Worm (Caenorhabditis elegans) whole organism, early embryonic: ENCODE measurements around the gene dhhc-4.

ENCODE experiments used
- B0310.2 ChIP-seq: sonication (generic microtip); optimal IDR thresholded peaks from 2 replicates; lab custom pipeline; 2016; ENCODE audit warnings: mild to moderate bottlenecking, missing genetic modification characterization, missing compliant biosample characterization
- ama-1 ChIP-seq: fragments of 150-350 bp; optimal IDR thresholded peaks from 2 replicates; lab custom pipeline; 2014
- ceh-13 ChIP-seq: fragments of 200-800 bp; sonication (Bioruptor generic); optimal IDR thresholded peaks from 2 replicates; lab custom pipeline; 2018; ENCODE audit warnings: mild to moderate bottlenecking, missing genetic modification characterization, missing compliant biosample characterization
- ets-7 ChIP-seq: sonication (generic microtip); optimal IDR thresholded peaks from 2 replicates; lab custom pipeline; 2016; ENCODE audit warnings: missing genotype, missing genetic modification characterization, missing compliant biosample characterization
- flt-1 ChIP-seq: fragments of 200-800 bp; sonication (Bioruptor generic); IDR thresholded peaks from 2 replicates; pipeline ENCODE4 v1.3.6; 2022; ENCODE audit warnings: missing genetic modification characterization, missing compliant biosample characterization
- hmg-4 ChIP-seq: fragments of 200-800 bp; sonication (Bioruptor generic); optimal IDR thresholded peaks from 2 replicates; lab custom pipeline; 2018; ENCODE audit warnings: mild to moderate bottlenecking, missing genetic modification characterization, missing compliant biosample characterization
- hnd-1 ChIP-seq: sonication (generic microtip); optimal IDR thresholded peaks from 2 replicates; lab custom pipeline; 2016; ENCODE audit warnings: missing genetic modification characterization, missing compliant biosample characterization
- scrt-1 ChIP-seq: fragments of 200-800 bp; sonication (Bioruptor generic); IDR thresholded peaks from 2 replicates; pipeline ENCODE4 v1.3.6; 2022; ENCODE audit warnings: missing genetic modification characterization, missing compliant biosample characterization
- tbx-11 ChIP-seq: fragments of 200-800 bp; sonication (Bioruptor generic); IDR thresholded peaks from 2 replicates; pipeline ENCODE4 v1.3.6; 2022; ENCODE audit warnings: missing genetic modification characterization, missing compliant biosample characterization

DNA sequence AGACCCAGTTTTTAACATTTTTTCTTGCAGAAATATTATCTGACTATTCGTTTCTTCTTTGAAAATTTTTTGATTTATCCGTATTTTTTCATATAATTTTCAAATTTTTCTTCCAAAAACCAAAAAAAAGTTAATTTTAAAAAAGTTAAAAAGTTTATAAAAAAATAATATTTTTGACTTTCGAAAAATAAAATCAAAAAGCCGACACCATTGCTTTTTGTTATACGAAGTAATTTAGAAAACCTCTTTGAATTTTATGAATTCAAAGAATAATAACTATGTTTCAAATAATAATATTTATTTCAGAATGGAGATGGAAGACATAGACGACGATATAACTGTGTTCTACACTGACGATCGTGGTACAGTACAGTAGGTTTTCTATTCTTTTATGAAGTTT is 32.7 kb downstream of the dhhc-4 start, which contains the start of gene K11H3.8:
- TF ChIP-seq hmg-4 (no peak), tbx-11 (GFP tag; lab: Robert Waterston, UW) (no peak), ama-1 (lab: Kevin White, UChicago) (no peak), B0310.2 (tag; lab: Kevin White, UChicago) (no peak), hnd-1 (no peak), ceh-13 (GFP tag; lab: Kevin White, UChicago) (no peak), flt-1 (GFP tag; lab: Robert Waterston, UW) (no peak), scrt-1 (GFP tag; lab: Robert Waterston, UW) (no peak), ets-7 (no peak)
